Fruit fly (Drosophila melanogaster) S2 (cell line): ENCODE data around the gene CG33687.

ENCODE experiments used
- CG8478 ChIP-seq: fragments of >200 bp; optimal IDR thresholded peaks from 2 replicates; lab custom pipeline; 2018
- CTCF ChIP-seq, 2 experiments: fragments of >200 bp; optimal IDR thresholded peaks; 2 replicates each; lab custom pipeline; 2018

DNA sequence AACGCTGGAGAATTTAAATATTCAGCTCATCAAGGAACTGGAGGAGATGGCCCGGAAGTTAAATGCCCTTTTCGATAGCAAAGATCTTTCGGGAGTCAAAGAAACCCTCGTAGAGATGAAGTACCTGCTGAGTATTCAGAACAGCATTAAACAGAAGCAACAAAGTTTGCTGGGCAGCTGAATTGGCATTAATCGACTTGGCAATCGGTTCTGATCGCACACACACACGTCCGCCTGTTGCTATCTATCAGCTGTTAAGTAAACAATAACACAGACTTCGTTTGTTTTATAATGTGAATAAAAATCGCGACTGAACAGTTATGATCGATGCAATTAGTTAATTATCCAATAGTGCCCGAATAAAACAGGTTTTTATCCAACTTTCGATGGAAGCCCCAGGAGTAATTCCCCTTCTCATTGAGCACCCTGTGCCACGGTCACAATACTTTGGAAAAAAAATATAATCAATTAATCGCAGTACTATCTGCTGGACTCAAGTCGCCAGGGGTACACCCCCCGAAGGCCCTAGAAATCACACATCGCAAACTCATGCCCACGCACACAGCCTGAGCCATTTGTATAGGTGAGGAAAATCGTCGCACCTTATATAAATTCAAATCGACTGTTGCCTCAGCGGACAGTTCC is 36.3 kb downstream of the CG33687 start:
- TF ChIP-seq CTCF (optimal IDR thresholded peaks at IDR 0.05; lab: Kevin White, UChicago) (no peak), CG8478 (lab: Kevin White, UChicago) (no peak)
